Worm (Caenorhabditis elegans) whole organism, early embryonic: ENCODE measurements around the gene F44E2.7.

ENCODE experiments used
- ama-1 ChIP-seq: fragments of 150-350 bp; optimal IDR thresholded peaks from 2 replicates; lab custom pipeline; 2014
- ceh-13 ChIP-seq: fragments of 200-800 bp; sonication (Bioruptor generic); optimal IDR thresholded peaks from 2 replicates; lab custom pipeline; 2018; ENCODE audit warnings: mild to moderate bottlenecking, missing genetic modification characterization, missing compliant biosample characterization
- ets-7 ChIP-seq: sonication (generic microtip); optimal IDR thresholded peaks from 2 replicates; lab custom pipeline; 2016; ENCODE audit warnings: missing genotype, missing genetic modification characterization, missing compliant biosample characterization
- sea-1 ChIP-seq: fragments of 200-800 bp; sonication (Bioruptor generic); conservative IDR thresholded peaks from 2 replicates; pipeline ENCODE4 v1.3.6; 2022; ENCODE audit warnings: missing genetic modification characterization, missing compliant biosample characterization
- tbx-11 ChIP-seq: fragments of 200-800 bp; sonication (Bioruptor generic); IDR thresholded peaks from 2 replicates; pipeline ENCODE4 v1.3.6; 2022; ENCODE audit warnings: missing genetic modification characterization, missing compliant biosample characterization
- tra-4 ChIP-seq: sonication (generic microtip); optimal IDR thresholded peaks from 2 replicates; lab custom pipeline; 2017; ENCODE audit warnings: missing genetic modification characterization, missing compliant biosample characterization

DNA sequence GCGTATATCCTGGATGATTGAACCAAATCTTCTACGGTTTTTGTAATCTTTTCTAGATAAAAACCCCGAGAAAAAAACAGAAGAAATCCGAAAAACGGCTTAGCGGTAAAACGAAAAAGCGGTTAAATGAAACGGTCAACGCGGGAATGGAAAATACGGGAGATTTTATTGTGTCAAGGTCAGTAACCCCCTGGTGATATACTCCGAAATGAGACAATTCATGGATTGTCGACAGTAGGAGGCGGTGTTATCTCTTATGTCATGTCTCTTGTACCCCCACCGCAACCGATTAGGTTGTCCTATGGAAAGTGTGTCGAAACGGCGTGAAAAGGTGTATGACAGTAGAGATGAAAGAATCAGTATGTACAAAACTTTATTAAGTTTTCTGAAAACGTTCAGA is 4.1 kb downstream of the F44E2.7 start:
- TF ChIP-seq ets-7 (tag; lab: Kevin White, UChicago): no peak
- TF ChIP-seq ceh-13 (GFP tag; lab: Kevin White, UChicago): no peak
- no peak for TF ChIP-seq tra-4 (tag; lab: Kevin White, UChicago)
- no peak for TF ChIP-seq tbx-11 (GFP tag; lab: Robert Waterston, UW)
- TF ChIP-seq sea-1 (GFP tag; lab: Robert Waterston, UW): no peak
- no peak for TF ChIP-seq ama-1
